Fruit fly (Drosophila melanogaster): ENCODE results near the gene nSMase.

nSMase gene

dm6 chr3L:3252884-3253283, 33.9 kb downstream of the nSMase start:
- TF ChIP-seq noc (tag; optimal IDR thresholded peaks at IDR 0.05), result no peak

- TF ChIP-seq noc (tag; optimal IDR thresholded peaks at IDR 0.05), result no peak
Observed at dm6 chr3L:3253631-3254030, 34.7 kb downstream of the nSMase start.

- no peak for TF ChIP-seq noc (tag; optimal IDR thresholded peaks at IDR 0.05)
Observed at dm6 chr3L:3257690-3258089, 38.7 kb downstream of the nSMase start, which contains the start of gene ckd. TSS of gene ckd (plus strand) at chr3L:3257878.

- TF ChIP-seq noc (tag; optimal IDR thresholded peaks at IDR 0.05), result no peak
Observed at dm6 chr3L:3259703-3260102, 40.7 kb downstream of the nSMase start.

dm6 chr3L:3261642-3262041, 42.7 kb downstream of the nSMase start:
- no peak for TF ChIP-seq noc (tag; optimal IDR thresholded peaks at IDR 0.05)

dm6 chr3L:3266306-3266705, 47.4 kb downstream of the nSMase start:
- no peak for TF ChIP-seq noc (tag; optimal IDR thresholded peaks at IDR 0.05)

dm6 chr3L:3268161-3268560, 49.2 kb downstream of the nSMase start, which contains the start of gene CG34265:
TSS of gene CG34265 (plus strand) at chr3L:3268461.
- TF ChIP-seq noc (tag; optimal IDR thresholded peaks at IDR 0.05), result no peak

Data from whole organism, larva.